Worm (Caenorhabditis elegans) whole organism, late embryonic: ENCODE data around the gene C18E9.7.

Source experiments
- Y22D7AL.16 ChIP-seq: sonication (generic microtip); optimal IDR thresholded peaks from 2 replicates; lab custom pipeline; 2016; ENCODE audit warnings: missing genetic modification characterization, missing compliant biosample characterization
- ceh-2 ChIP-seq: sonication (generic microtip); optimal IDR thresholded peaks from 2 replicates; lab custom pipeline; 2016; ENCODE audit warnings: missing genotype, missing genetic modification characterization, missing compliant biosample characterization
- ceh-34 ChIP-seq: sonication (generic microtip); optimal IDR thresholded peaks from 2 replicates; lab custom pipeline; 2016; ENCODE audit warnings: mild to moderate bottlenecking, missing genetic modification characterization, missing compliant biosample characterization
- fkh-10 ChIP-seq: fragments of 150-350 bp; optimal IDR thresholded peaks from 2 replicates; lab custom pipeline; 2014; ENCODE audit warnings: missing biosample characterization, missing genetic modification reagents, missing genetic modification characterization
- hlh-8 ChIP-seq: sonication (generic microtip); optimal IDR thresholded peaks from 2 replicates; lab custom pipeline; 2016; ENCODE audit warnings: missing genotype, missing genetic modification characterization, missing compliant biosample characterization
- nfya-1 ChIP-seq: sonication (generic microtip); optimal IDR thresholded peaks from 2 replicates; lab custom pipeline; 2017; ENCODE audit warnings: missing genetic modification characterization, mild to moderate bottlenecking, missing compliant biosample characterization, antibody characterized with exemption, moderate library complexity
- odd-2 ChIP-seq: sonication (generic microtip); optimal IDR thresholded peaks from 2 replicates; lab custom pipeline; 2017; ENCODE audit warnings: antibody characterized with exemption, mild to moderate bottlenecking, missing genetic modification characterization, missing compliant biosample characterization
- pat-9 ChIP-seq: fragments of 200-800 bp; sonication (Bioruptor generic); optimal IDR thresholded peaks from 2 replicates; lab custom pipeline; 2018; ENCODE audit warnings: mild to moderate bottlenecking, missing genetic modification characterization, moderate library complexity, missing compliant biosample characterization
- pros-1 ChIP-seq: fragments of 150-350 bp; optimal IDR thresholded peaks from 2 replicates; lab custom pipeline; 2014; ENCODE audit warnings: missing biosample characterization, missing genetic modification reagents, missing genetic modification characterization

Gene C18E9.7

ce11 chrII:8930763-8931162, 51.8 kb downstream of the C18E9.7 start, which contains the start of gene enol-1:
TSS of gene enol-1 (plus strand) at chrII:8930997.
- TF ChIP-seq pros-1 (tag; lab: Kevin White, UChicago) (no peak), fkh-10 (GFP tag; lab: Kevin White, UChicago) (no peak), hlh-8 (tag; lab: Kevin White, UChicago) (no peak), odd-2 (tag; lab: Kevin White, UChicago) (no peak), ceh-34 (no peak), Y22D7AL.16 (tag; lab: Kevin White, UChicago) (no peak), nfya-1 (tag; lab: Kevin White, UChicago) (no peak)
- TF ChIP-seq, all 69 proteins: peak for 0

- TF ChIP-seq ceh-2 (no peak), pat-9 (tag; lab: Kevin White, UChicago) (no peak)
Measured at ce11 chrII:8929771-8930170, 52.8 kb downstream of the C18E9.7 start, which contains the start of gene mrpl-50. TSS of gene mrpl-50 (plus strand) at chrII:8929841.
